Fruit fly (Drosophila melanogaster) whole organism, prepupa: ENCODE data around the gene CG42263.

Experiments
- Blimp-1 ChIP-seq: fragments of 200-800 bp; sonication (Bioruptor generic); optimal IDR thresholded peaks from 3 replicates; lab custom pipeline; 2017; ENCODE audit warnings: missing biosample characterization, missing genetic modification characterization, mild to moderate bottlenecking, moderate library complexity, missing genetic modification reagents
- CG10669 ChIP-seq: fragments of 200-800 bp; sonication (Bioruptor generic); optimal IDR thresholded peaks from 3 replicates; lab custom pipeline; 2018; ENCODE audit warnings: missing biosample characterization, mild to moderate bottlenecking, missing genetic modification characterization, moderate library complexity
- CG11762 ChIP-seq: fragments of 200-800 bp; sonication (Bioruptor generic); optimal IDR thresholded peaks from 3 replicates; lab custom pipeline; 2016; ENCODE audit warnings: missing biosample characterization, missing genetic modification characterization; ENCODE audit not compliant: insufficient read depth
- CG15336 ChIP-seq: fragments of 200-800 bp; sonication (Bioruptor generic); IDR thresholded peaks from 2 replicates; pipeline ENCODE4 v1.3.6; 2022; ENCODE audit warnings: missing biosample characterization, missing genetic modification characterization
- CG1621 ChIP-seq: fragments of 200-800 bp; sonication (Bioruptor generic); optimal IDR thresholded peaks from 3 replicates; lab custom pipeline; 2018; ENCODE audit warnings: missing biosample characterization, mild to moderate bottlenecking, missing genetic modification characterization
- CG32006 ChIP-seq: fragments of 200-800 bp; sonication (Bioruptor generic); optimal IDR thresholded peaks from 3 replicates; lab custom pipeline; 2017; ENCODE audit warnings: missing biosample characterization, mild to moderate bottlenecking, missing genetic modification characterization
- CG34406 ChIP-seq: fragments of 200-800 bp; sonication (Bioruptor generic); optimal IDR thresholded peaks from 3 replicates; lab custom pipeline; 2016; ENCODE audit warnings: missing biosample characterization, missing genetic modification characterization
- CG4318 ChIP-seq: fragments of 200-800 bp; sonication (Bioruptor generic); optimal IDR thresholded peaks from 3 replicates; lab custom pipeline; 2017; ENCODE audit warnings: missing biosample characterization, mild to moderate bottlenecking, missing genetic modification characterization
- CG6163 ChIP-seq: fragments of 200-800 bp; sonication (Bioruptor generic); IDR thresholded peaks from 3 replicates; pipeline ENCODE4 v1.3.6; 2022; ENCODE audit warnings: missing biosample characterization, missing genetic modification characterization
- CG6792 ChIP-seq: fragments of 200-800 bp; sonication (Bioruptor generic); optimal IDR thresholded peaks from 3 replicates; lab custom pipeline; 2016; ENCODE audit warnings: missing biosample characterization, missing genetic modification characterization
- CG6808 ChIP-seq: fragments of 200-800 bp; sonication (Bioruptor generic); optimal IDR thresholded peaks from 3 replicates; lab custom pipeline; 2017; ENCODE audit warnings: missing biosample characterization, missing genetic modification characterization, mild to moderate bottlenecking, moderate library complexity, missing genetic modification reagents
- CG7368 ChIP-seq: fragments of 200-800 bp; sonication (Bioruptor generic); optimal IDR thresholded peaks from 3 replicates; lab custom pipeline; 2016; ENCODE audit warnings: missing biosample characterization, missing genetic modification characterization
- CG8632 ChIP-seq: fragments of 200-800 bp; sonication (Bioruptor generic); optimal IDR thresholded peaks from 3 replicates; lab custom pipeline; 2016; ENCODE audit warnings: missing biosample characterization, missing genetic modification characterization
- Eip78C ChIP-seq: fragments of 200-800 bp; sonication (Bioruptor generic); peaks from one replicate; lab custom pipeline; 2016; ENCODE audit warnings: missing biosample characterization, missing genetic modification characterization
- Ets21C ChIP-seq: fragments of 200-800 bp; sonication (Bioruptor generic); optimal IDR thresholded peaks from 3 replicates; lab custom pipeline; 2016; ENCODE audit warnings: missing biosample characterization, missing genetic modification characterization
- Ets96B ChIP-seq: fragments of 200-800 bp; optimal IDR thresholded peaks from 2 replicates; lab custom pipeline; 2019; ENCODE audit warnings: missing biosample characterization, mild to moderate bottlenecking, missing genetic modification characterization, moderate library complexity
- Lpt ChIP-seq: fragments of 200-800 bp; sonication (Bioruptor generic); optimal IDR thresholded peaks from 3 replicates; lab custom pipeline; 2016; ENCODE audit warnings: missing biosample characterization, missing genetic modification characterization
- Sox14 ChIP-seq: fragments of 200-800 bp; sonication (Bioruptor generic); optimal IDR thresholded peaks from 3 replicates; lab custom pipeline; 2016; ENCODE audit warnings: missing biosample characterization, missing genetic modification characterization
- Sox15 ChIP-seq: fragments of 200-800 bp; sonication (Bioruptor generic); optimal IDR thresholded peaks from 3 replicates; lab custom pipeline; 2016; ENCODE audit warnings: missing biosample characterization, missing genetic modification characterization
- achi ChIP-seq: fragments of 200-800 bp; sonication (Bioruptor generic); optimal IDR thresholded peaks from 3 replicates; lab custom pipeline; 2016; ENCODE audit warnings: missing biosample characterization, missing genetic modification characterization
- acj6 ChIP-seq: fragments of 200-800 bp; sonication (Bioruptor generic); optimal IDR thresholded peaks from 3 replicates; lab custom pipeline; 2016; ENCODE audit warnings: missing biosample characterization, missing genetic modification characterization
- cyc ChIP-seq: fragments of 200-800 bp; sonication (Bioruptor generic); optimal IDR thresholded peaks from 3 replicates; lab custom pipeline; 2016; ENCODE audit warnings: missing biosample characterization, missing genetic modification characterization
- dac ChIP-seq: fragments of 200-800 bp; sonication (Bioruptor generic); optimal IDR thresholded peaks from 2 replicates; lab custom pipeline; 2017; ENCODE audit warnings: missing biosample characterization, mild to moderate bottlenecking, missing genetic modification characterization
- dsx ChIP-seq: fragments of 200-800 bp; optimal IDR thresholded peaks from 3 replicates; lab custom pipeline; 2019; ENCODE audit warnings: missing biosample characterization, mild to moderate bottlenecking, missing genetic modification characterization, moderate library complexity; ENCODE audit not compliant: poor library complexity, severe bottlenecking
- eg ChIP-seq: fragments of 200-800 bp; sonication (Bioruptor generic); IDR thresholded peaks from 3 replicates; pipeline ENCODE4 v1.3.6; 2022; ENCODE audit warnings: missing biosample characterization, missing genetic modification characterization
- esn ChIP-seq: fragments of 200-800 bp; sonication (Bioruptor generic); optimal IDR thresholded peaks from 2 replicates; lab custom pipeline; 2016; ENCODE audit warnings: missing biosample characterization, mild to moderate bottlenecking, missing genetic modification characterization, moderate library complexity
- fd59A ChIP-seq: fragments of 200-800 bp; sonication (Bioruptor generic); optimal IDR thresholded peaks from 2 replicates; lab custom pipeline; 2017; ENCODE audit warnings: missing biosample characterization, mild to moderate bottlenecking, missing genetic modification characterization, missing genetic modification reagents
- fd85E ChIP-seq: fragments of 200-800 bp; sonication (Bioruptor generic); optimal IDR thresholded peaks from 3 replicates; lab custom pipeline; 2016; ENCODE audit warnings: missing biosample characterization, missing genetic modification characterization
- fkh ChIP-seq: fragments of 200-800 bp; sonication (Bioruptor generic); optimal IDR thresholded peaks from 3 replicates; lab custom pipeline; 2017; ENCODE audit warnings: missing biosample characterization, mild to moderate bottlenecking, missing genetic modification characterization, moderate library complexity
- lz ChIP-seq: fragments of 200-800 bp; sonication (Bioruptor generic); optimal IDR thresholded peaks from 3 replicates; lab custom pipeline; 2016; ENCODE audit warnings: missing biosample characterization, missing genetic modification characterization
- spab ChIP-seq: fragments of 200-800 bp; sonication (Bioruptor generic); optimal IDR thresholded peaks from 2 replicates; lab custom pipeline; 2017; ENCODE audit warnings: missing biosample characterization, mild to moderate bottlenecking, missing genetic modification characterization, missing genetic modification reagents
- ss ChIP-seq, 2 experiments: fragments of 200-800 bp; sonication (Bioruptor generic); optimal IDR thresholded peaks; 2 replicates in 1 of 2; 3 replicates in 1 of 2; lab custom pipeline; 2017 to 2018; ENCODE audit warnings: mild to moderate bottlenecking in 2 of 2, missing biosample characterization in 2 of 2, missing genetic modification characterization in 2 of 2, moderate library complexity in 1 of 2
- topi ChIP-seq: fragments of 200-800 bp; sonication (Bioruptor generic); optimal IDR thresholded peaks from 3 replicates; lab custom pipeline; 2016; ENCODE audit warnings: missing biosample characterization, missing genetic modification characterization
- vri ChIP-seq: fragments of 200-800 bp; sonication (Bioruptor generic); optimal IDR thresholded peaks from 3 replicates; lab custom pipeline; 2016; ENCODE audit warnings: missing biosample characterization, mild to moderate bottlenecking, missing genetic modification characterization

CG42263 gene

DNA sequence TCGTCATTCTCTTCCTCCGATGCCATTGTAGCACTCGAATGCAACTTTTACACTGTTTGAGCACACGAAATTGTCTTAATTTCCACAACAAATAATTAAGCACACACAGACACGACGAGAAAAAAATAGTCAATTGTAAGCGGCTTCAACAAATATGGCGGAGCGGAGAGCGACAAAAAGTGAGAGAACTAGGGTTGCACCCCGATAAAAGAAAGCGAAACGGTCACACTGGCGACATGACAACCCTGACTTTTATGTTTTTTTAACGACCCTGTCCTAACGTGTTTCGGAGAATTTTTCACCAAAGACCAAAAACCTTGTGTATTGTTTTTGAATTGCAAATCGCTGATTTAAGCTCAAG is 45.6 kb downstream of the CG42263 start, which contains the start of the genes Mi-2 and Prp3:
TSS of gene Mi-2 (minus strand) at position 162 of the 361 bp plus-strand sequence.
TSS of gene Prp3 (plus strand) at position 247 of the 361 bp plus-strand sequence.
- TF ChIP-seq Eip78C (GFP tag; lab: Kevin White, UChicago) (peak; percentile 54), Sox14 (GFP tag; lab: Kevin White, UChicago) (peak; percentile 31), CG6163 (GFP tag; lab: Robert Waterston, UW) (peak; percentile 48; the same call in 2 of the 3 replicates), CG7368 (GFP tag; lab: Kevin White, UChicago) (no peak), fkh (GFP tag; lab: Kevin White, UChicago) (peak; percentile 71), CG10669 (no peak)

DNA sequence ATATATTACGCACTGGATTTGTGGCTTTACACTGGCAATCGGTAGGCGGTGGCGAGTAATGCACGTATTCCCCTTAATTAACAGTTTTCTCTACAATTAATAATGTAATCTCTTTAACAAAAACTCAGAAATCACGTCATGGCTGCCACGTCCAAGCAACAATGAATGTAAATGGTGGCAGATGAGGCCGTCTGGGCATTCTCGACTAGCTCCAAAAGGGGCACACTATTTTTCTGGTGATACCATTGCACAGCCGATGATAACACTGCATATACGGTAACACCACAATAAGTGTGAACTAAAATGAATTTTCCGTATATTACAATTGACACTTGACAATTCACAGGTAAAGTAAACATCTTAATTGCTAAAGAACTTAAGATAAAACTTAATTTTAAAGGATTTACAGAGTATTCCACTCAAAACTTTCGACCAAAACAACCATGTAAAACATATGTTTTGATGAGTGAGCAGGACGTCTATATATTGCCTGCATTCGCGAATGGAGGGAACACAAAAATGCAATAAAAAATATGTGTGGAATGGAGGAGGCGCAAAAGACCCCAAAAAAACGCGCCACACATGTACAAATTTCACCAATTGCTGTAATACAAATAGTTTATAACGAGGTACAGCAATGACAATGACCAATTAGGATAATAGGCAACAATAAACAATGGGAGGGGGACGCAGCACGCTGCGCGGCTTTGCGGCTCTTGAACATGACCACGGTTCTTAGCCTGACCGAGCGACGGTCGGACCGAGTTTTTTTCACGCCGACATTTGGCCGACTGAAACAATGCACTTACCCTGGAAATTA is 46.2 kb downstream of the CG42263 start:
- TF ChIP-seq lz (GFP tag; lab: Kevin White, UChicago) (peak; percentile 27), Eip78C (GFP tag; lab: Kevin White, UChicago) (peak; percentile 72), CG34406 (GFP tag; lab: Kevin White, UChicago) (peak; percentile 8), CG4318 (no peak), ss (GFP tag; optimal IDR thresholded peaks at IDR 0.05; lab: Kevin White, UChicago) (no peak), esn (GFP tag; lab: Kevin White, UChicago) (peak; percentile 10), CG6792 (GFP tag; lab: Kevin White, UChicago) (peak; percentile 5), CG6163 (GFP tag; lab: Robert Waterston, UW) (peak; percentile 46; the same call in 2 of the 3 replicates), CG8632 (GFP tag; lab: Kevin White, UChicago) (no peak), acj6 (GFP tag; lab: Kevin White, UChicago) (no peak), spab (no peak), Sox15 (no peak), CG1621 (tag; lab: Kevin White, UChicago) (peak; percentile 42), Sox14 (GFP tag; lab: Kevin White, UChicago) (peak; percentile 74), dsx (GFP tag; lab: Kevin White, UChicago) (peak; percentile 91), Ets21C (GFP tag; lab: Kevin White, UChicago) (no peak), eg (GFP tag; lab: Robert Waterston, UW) (0 out of 3 replicates have a peak, but pooled peaks have one; percentile 15)

DNA sequence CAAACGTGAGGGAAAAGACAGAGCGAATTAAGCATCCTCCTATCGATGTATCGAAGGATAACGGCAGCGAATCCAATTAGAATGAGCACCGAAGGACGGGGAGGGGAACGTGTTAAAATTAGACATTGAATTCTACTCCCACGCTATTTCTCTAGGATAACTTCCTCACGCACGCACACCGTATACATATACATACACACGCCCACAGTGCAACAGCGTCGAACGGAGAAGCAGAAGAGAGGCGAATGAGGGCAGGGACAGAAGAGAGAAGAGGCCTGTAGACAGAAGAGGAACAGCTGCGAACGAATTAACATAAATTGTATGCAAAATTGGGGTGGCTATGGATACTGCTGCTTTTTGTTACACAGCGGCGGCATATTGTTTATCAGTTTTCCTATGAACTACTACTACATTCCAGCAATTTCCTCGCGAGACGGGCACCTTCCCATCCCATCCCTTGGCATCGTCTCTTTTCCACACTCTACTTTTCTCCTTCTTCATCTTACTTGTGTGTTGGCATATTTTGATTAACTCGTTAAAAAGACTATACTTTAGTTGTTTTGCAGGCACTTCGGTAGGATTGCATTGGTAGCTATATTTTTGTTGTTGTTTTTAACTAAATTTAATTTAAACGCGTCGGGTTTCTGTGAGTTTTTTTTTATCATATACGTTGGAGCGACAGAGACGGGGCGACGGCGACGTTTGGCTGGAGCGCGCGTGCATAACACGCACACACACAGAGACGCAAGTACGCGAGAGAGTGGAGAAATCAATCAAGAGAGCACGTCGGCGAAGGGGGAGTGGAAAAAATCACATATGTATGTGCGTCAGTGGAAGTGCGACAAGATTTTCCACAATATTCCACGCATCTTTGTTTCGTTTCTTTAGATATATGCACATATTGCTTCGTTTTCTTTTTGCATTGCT is 47.1 kb downstream of the CG42263 start:
- TF ChIP-seq CG15336 (GFP tag; lab: Robert Waterston, UW) (0 out of 2 replicates have a peak, but pooled peaks have one; percentile 13), cyc (GFP tag; lab: Kevin White, UChicago) (no peak), Lpt (GFP tag; lab: Kevin White, UChicago) (peak; percentile 11), CG6808 (peak; percentile 9), Blimp-1 (GFP tag; lab: Kevin White, UChicago) (peak; percentile 40), CG6163 (GFP tag; lab: Robert Waterston, UW) (peak; percentile 61; the same call in 2 of the 3 replicates), ss (GFP tag; optimal IDR thresholded peaks at IDR 0.05; lab: Kevin White, UChicago) (peak in 1 of 2 experiments; percentile 4), eg (GFP tag; lab: Robert Waterston, UW) (peak; percentile 39; the same call in 1 of the 3 replicates), CG11762 (GFP tag; lab: Kevin White, UChicago) (no peak), vri (peak; percentile 65), Eip78C (GFP tag; lab: Kevin White, UChicago) (no peak), dac (GFP tag; lab: Kevin White, UChicago) (no peak)

DNA sequence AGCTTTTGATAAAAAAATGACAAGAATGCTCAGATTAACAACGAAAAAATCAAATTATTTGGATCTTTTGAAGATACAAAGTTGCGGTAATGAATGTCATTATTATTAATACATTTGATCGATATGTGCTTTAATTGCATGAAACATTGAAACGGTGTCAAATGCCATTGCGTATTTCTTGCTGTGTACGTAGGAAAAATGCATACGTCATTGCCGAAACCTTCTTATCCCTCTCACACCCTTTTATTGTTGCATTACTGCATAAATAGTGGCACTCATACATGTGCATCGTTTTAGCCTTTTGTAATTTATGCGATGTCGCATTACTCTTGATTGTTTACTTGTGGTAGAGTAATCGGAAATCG is 47.9 kb downstream of the CG42263 start:
- TF ChIP-seq eg (GFP tag; lab: Robert Waterston, UW), result 0 out of 3 replicates have a peak, but pooled peaks have one; percentile 10
- 0 out of 2 replicates have a peak, but pooled peaks have one; percentile 12 for TF ChIP-seq CG15336 (GFP tag; lab: Robert Waterston, UW)
- peak; percentile 5 for TF ChIP-seq acj6 (GFP tag; lab: Kevin White, UChicago)
- peak; percentile 20 for TF ChIP-seq CG6792 (GFP tag; lab: Kevin White, UChicago)
- TF ChIP-seq Ets96B (tag; lab: Kevin White, UChicago), result no peak
- TF ChIP-seq topi (GFP tag; lab: Kevin White, UChicago), result peak; percentile 5
- TF ChIP-seq Blimp-1 (GFP tag; lab: Kevin White, UChicago), result no peak
- no peak for TF ChIP-seq achi (GFP tag; lab: Kevin White, UChicago)
- peak; percentile 49 for TF ChIP-seq CG32006 (GFP tag; lab: Kevin White, UChicago)
- TF ChIP-seq CG11762 (GFP tag; lab: Kevin White, UChicago), result no peak
- no peak for TF ChIP-seq Sox14 (GFP tag; lab: Kevin White, UChicago)
- no peak for TF ChIP-seq cyc (GFP tag; lab: Kevin White, UChicago)
- no peak for TF ChIP-seq fd85E (GFP tag; lab: Kevin White, UChicago)
- TF ChIP-seq fd59A (GFP tag; lab: Kevin White, UChicago), result no peak
